Worm (Caenorhabditis elegans) whole organism, young adult: Measurements from ENCODE around the gene C18E9.5.
A peak's percentile ranks its signal among the peaks of the same experiment; 100 is the strongest.

Experiments used
- B0019.2 ChIP-seq: fragments of 200-800 bp; sonication (Bioruptor generic); conservative IDR thresholded peaks from 2 replicates; pipeline ENCODE4 v1.3.6; 2022; ENCODE audit warnings: missing genetic modification reagents, missing genetic modification characterization, missing compliant biosample characterization
- B0261.1 ChIP-seq: sonication (generic microtip); optimal IDR thresholded peaks from 2 replicates; lab custom pipeline; 2016; ENCODE audit warnings: mild to moderate bottlenecking, missing genetic modification characterization, moderate library complexity, missing compliant biosample characterization
- C06A6.2 ChIP-seq: fragments of 200-800 bp; sonication (Bioruptor generic); conservative IDR thresholded peaks from 2 replicates; pipeline ENCODE4 v1.3.6; 2022; ENCODE audit warnings: missing genetic modification characterization, missing compliant biosample characterization
- C17E4.6 ChIP-seq: fragments of 200-800 bp; sonication (Bioruptor generic); IDR thresholded peaks from 2 replicates; pipeline ENCODE4 v1.3.6; 2022; ENCODE audit warnings: missing genetic modification reagents, missing genetic modification characterization, missing compliant biosample characterization
- D2030.7 ChIP-seq: fragments of 200-800 bp; sonication (Bioruptor generic); IDR thresholded peaks from 2 replicates; pipeline ENCODE4 v1.3.6; 2022; ENCODE audit warnings: missing genetic modification reagents, missing genetic modification characterization, missing compliant biosample characterization
- F10E7.11 ChIP-seq: sonication (generic microtip); optimal IDR thresholded peaks from 2 replicates; lab custom pipeline; 2017; ENCODE audit warnings: mild to moderate bottlenecking, missing genetic modification characterization, moderate library complexity, missing compliant biosample characterization
- F37B4.10 ChIP-seq: fragments of 200-800 bp; sonication (Bioruptor generic); IDR thresholded peaks from 2 replicates; pipeline ENCODE4 v1.3.6; 2022; ENCODE audit warnings: missing genetic modification characterization, missing compliant biosample characterization
- F39B2.1 ChIP-seq: fragments of 200-800 bp; sonication (Bioruptor generic); IDR thresholded peaks from 2 replicates; pipeline ENCODE4 v1.3.6; 2022; ENCODE audit warnings: missing genetic modification reagents, missing genetic modification characterization, missing compliant biosample characterization
- T07F8.4 ChIP-seq: sonication (generic microtip); optimal IDR thresholded peaks from 2 replicates; lab custom pipeline; 2016; ENCODE audit warnings: mild to moderate bottlenecking, missing genetic modification characterization, moderate library complexity, missing compliant biosample characterization
- T26A5.8 ChIP-seq: sonication (generic microtip); optimal IDR thresholded peaks from 2 replicates; lab custom pipeline; 2016; ENCODE audit warnings: missing genetic modification characterization, missing compliant biosample characterization
- Y56A3A.18 ChIP-seq: fragments of 200-800 bp; sonication (Bioruptor generic); IDR thresholded peaks from 2 replicates; pipeline ENCODE4 v1.3.6; 2022; ENCODE audit warnings: missing genetic modification reagents, missing genetic modification characterization, missing compliant biosample characterization
- Y95B8A.8 ChIP-seq: fragments of 200-800 bp; sonication (Bioruptor generic); IDR thresholded peaks from 2 replicates; pipeline ENCODE4 v1.3.6; 2022; ENCODE audit warnings: missing genetic modification reagents, missing genetic modification characterization, missing compliant biosample characterization
- ama-1 ChIP-seq, 3 experiments: fragments of 150-350 bp in 1 of 3; sonication (generic microtip) in 2 of 3; optimal IDR thresholded peaks; 2 replicates each; lab custom pipeline; 2014 to 2018; ENCODE audit warnings: missing biosample characterization in 2 of 3, missing genetic modification characterization in 2 of 3, missing genetic modification reagents in 2 of 3
- attf-5 ChIP-seq: fragments of 200-800 bp; sonication (Bioruptor generic); optimal IDR thresholded peaks from 2 replicates; lab custom pipeline; 2018; ENCODE audit warnings: mild to moderate bottlenecking, missing genetic modification characterization, missing compliant biosample characterization
- bed-2 ChIP-seq: fragments of 200-800 bp; sonication (Bioruptor generic); IDR thresholded peaks from 2 replicates; pipeline ENCODE4 v1.3.6; 2022; ENCODE audit warnings: missing genetic modification reagents, missing genetic modification characterization, missing compliant biosample characterization
- cebp-1 ChIP-seq, 2 experiments: fragments of 200-800 bp in 1 of 2; sonication (Bioruptor generic) in 1 of 2; sonication (generic microtip) in 1 of 2; IDR thresholded peaks in 1 of 2; optimal IDR thresholded peaks in 1 of 2; 2 replicates each; pipeline versions ENCODE4 v1.3.6 to Lab custom; 2017 to 2022; ENCODE audit warnings: missing compliant biosample characterization in 2 of 2, missing genetic modification characterization in 2 of 2, mild to moderate bottlenecking in 1 of 2, missing genetic modification reagents in 1 of 2, moderate library complexity in 1 of 2
- cebp-2 ChIP-seq: fragments of 200-800 bp; sonication (Bioruptor generic); IDR thresholded peaks from 2 replicates; pipeline ENCODE4 v1.3.6; 2022; ENCODE audit warnings: missing genetic modification characterization, missing compliant biosample characterization
- ceh-91 ChIP-seq: fragments of 200-800 bp; sonication (Bioruptor generic); IDR thresholded peaks from 2 replicates; pipeline ENCODE4 v1.3.6; 2022; ENCODE audit warnings: missing genetic modification reagents, missing genetic modification characterization, missing compliant biosample characterization
- chd-7 ChIP-seq: sonication (generic microtip); optimal IDR thresholded peaks from 2 replicates; lab custom pipeline; 2016; ENCODE audit warnings: mild to moderate bottlenecking, missing genetic modification characterization, moderate library complexity, missing compliant biosample characterization
- die-1 ChIP-seq: sonication (generic microtip); optimal IDR thresholded peaks from 2 replicates; lab custom pipeline; 2016; ENCODE audit warnings: missing genotype, mild to moderate bottlenecking, missing genetic modification characterization, missing compliant biosample characterization
- dpff-1 ChIP-seq: sonication (generic microtip); optimal IDR thresholded peaks from 2 replicates; lab custom pipeline; 2017; ENCODE audit warnings: mild to moderate bottlenecking, missing genetic modification characterization, missing compliant biosample characterization
- egl-44 ChIP-seq: fragments of 200-800 bp; sonication (Bioruptor generic); IDR thresholded peaks from 2 replicates; pipeline ENCODE4 v1.3.6; 2022; ENCODE audit warnings: missing genetic modification reagents, missing genetic modification characterization, missing compliant biosample characterization
- fkh-3 ChIP-seq: sonication (generic microtip); optimal IDR thresholded peaks from 2 replicates; lab custom pipeline; 2016; ENCODE audit warnings: mild to moderate bottlenecking, missing genetic modification characterization, missing compliant biosample characterization
- hlh-12 ChIP-seq: sonication (generic microtip); optimal IDR thresholded peaks from 2 replicates; lab custom pipeline; 2016; ENCODE audit warnings: missing genetic modification characterization, missing compliant biosample characterization
- hlh-26 ChIP-seq: fragments of 200-800 bp; sonication (Bioruptor generic); conservative IDR thresholded peaks from 2 replicates; pipeline ENCODE4 v1.3.6; 2022; ENCODE audit warnings: missing genetic modification reagents, missing genetic modification characterization, missing compliant biosample characterization
- hmg-1.2 ChIP-seq: fragments of 200-800 bp; sonication (Bioruptor generic); IDR thresholded peaks from 2 replicates; pipeline ENCODE4 v1.3.6; 2022; ENCODE audit warnings: missing genetic modification reagents, missing genetic modification characterization, missing compliant biosample characterization
- lag-1 ChIP-seq: fragments of 200-800 bp; sonication (Bioruptor generic); IDR thresholded peaks from 2 replicates; pipeline ENCODE4 v1.3.6; 2022; ENCODE audit warnings: missing genetic modification reagents, missing genetic modification characterization, missing compliant biosample characterization
- let-526 ChIP-seq: fragments of 200-800 bp; sonication (Bioruptor generic); IDR thresholded peaks from 2 replicates; pipeline ENCODE4 v1.3.6; 2022; ENCODE audit warnings: missing genetic modification reagents, missing genetic modification characterization, missing compliant biosample characterization
- let-607 ChIP-seq, 2 experiments: fragments of 200-800 bp in 1 of 2; sonication (Bioruptor generic) in 1 of 2; sonication (generic microtip) in 1 of 2; optimal IDR thresholded peaks; 2 replicates each; lab custom pipeline; 2016 to 2018; ENCODE audit warnings: mild to moderate bottlenecking in 2 of 2, missing compliant biosample characterization in 2 of 2, missing genetic modification characterization in 2 of 2, moderate library complexity in 2 of 2, missing genotype in 1 of 2
- lin-26 ChIP-seq: fragments of 200-800 bp; sonication (Bioruptor generic); IDR thresholded peaks from 2 replicates; pipeline ENCODE4 v1.3.6; 2022; ENCODE audit warnings: missing genetic modification reagents, missing genetic modification characterization, missing compliant biosample characterization
- lir-1 ChIP-seq: fragments of 200-800 bp; sonication (Bioruptor generic); conservative IDR thresholded peaks from 2 replicates; pipeline ENCODE4 v1.3.6; 2022; ENCODE audit warnings: missing genetic modification reagents, missing genetic modification characterization, missing compliant biosample characterization
- madf-6 ChIP-seq: fragments of 200-800 bp; sonication (Bioruptor generic); IDR thresholded peaks from 2 replicates; pipeline ENCODE4 v1.3.6; 2022; ENCODE audit warnings: missing genetic modification reagents, missing genetic modification characterization, missing compliant biosample characterization
- mel-28 ChIP-seq: sonication (generic microtip); optimal IDR thresholded peaks from 2 replicates; lab custom pipeline; 2016; ENCODE audit warnings: borderline replicate concordance, mild to moderate bottlenecking, missing genetic modification characterization, missing compliant biosample characterization
- nhr-90 ChIP-seq: sonication (generic microtip); optimal IDR thresholded peaks from 2 replicates; lab custom pipeline; 2016; ENCODE audit warnings: missing genotype, mild to moderate bottlenecking, missing genetic modification characterization, missing compliant biosample characterization
- pha-4 ChIP-seq: fragments of 150-350 bp; sonication (generic microtip); optimal IDR thresholded peaks from 2 replicates; lab custom pipeline; 2014; ENCODE audit warnings: missing biosample characterization, missing genetic modification reagents, missing genetic modification characterization
- sea-2 ChIP-seq: fragments of 200-800 bp; sonication (Bioruptor generic); IDR thresholded peaks from 2 replicates; pipeline ENCODE4 v1.3.6; 2022; ENCODE audit warnings: missing genetic modification characterization, missing compliant biosample characterization
- snpc-1.1 ChIP-seq: sonication (generic microtip); optimal IDR thresholded peaks from 2 replicates; lab custom pipeline; 2017; ENCODE audit warnings: missing genetic modification characterization, mild to moderate bottlenecking, missing compliant biosample characterization, antibody characterized with exemption, moderate library complexity, missing genotype, missing genetic modification reagents; ENCODE audit not compliant: insufficient read depth
- snpc-1.3 ChIP-seq: sonication (generic microtip); optimal IDR thresholded peaks from 2 replicates; lab custom pipeline; 2017; ENCODE audit warnings: missing genetic modification characterization, mild to moderate bottlenecking, missing compliant biosample characterization, antibody characterized with exemption, moderate library complexity, missing genotype, missing genetic modification reagents; ENCODE audit not compliant: insufficient read depth
- snpc-3.4 ChIP-seq: sonication (generic microtip); optimal IDR thresholded peaks from 2 replicates; lab custom pipeline; 2017; ENCODE audit warnings: missing genetic modification characterization, mild to moderate bottlenecking, missing compliant biosample characterization, antibody characterized with exemption, moderate library complexity, missing genotype, missing genetic modification reagents
- snpc-4 ChIP-seq, 5 experiments: fragments of 150-350 bp in 1 of 5; sonication (generic microtip) in 4 of 5; optimal IDR thresholded peaks; 2 replicates each; lab custom pipeline; 2014 to 2018; ENCODE audit warnings: missing genetic modification characterization in 5 of 5, missing biosample characterization in 3 of 5, antibody characterized with exemption in 2 of 5, mild to moderate bottlenecking in 2 of 5, missing compliant biosample characterization in 2 of 5, missing genotype in 2 of 5, moderate library complexity in 2 of 5, missing genetic modification reagents in 1 of 5
- tbx-9 ChIP-seq: sonication (generic microtip); optimal IDR thresholded peaks from 2 replicates; lab custom pipeline; 2016; ENCODE audit warnings: borderline replicate concordance, missing genetic modification characterization, inconsistent platforms, missing compliant biosample characterization
- tlf-1 ChIP-seq: fragments of 200-800 bp; sonication (Bioruptor generic); optimal IDR thresholded peaks from 2 replicates; lab custom pipeline; 2018; ENCODE audit warnings: mild to moderate bottlenecking, missing genetic modification characterization, missing compliant biosample characterization
- zim-3 ChIP-seq: sonication (generic microtip); optimal IDR thresholded peaks from 2 replicates; lab custom pipeline; 2017; ENCODE audit warnings: mild to moderate bottlenecking, missing genetic modification characterization, moderate library complexity, missing compliant biosample characterization
- ztf-28 ChIP-seq: fragments of 200-800 bp; sonication (Bioruptor generic); IDR thresholded peaks from 2 replicates; pipeline ENCODE4 v1.3.6; 2022; ENCODE audit warnings: missing genetic modification reagents, missing genetic modification characterization, missing compliant biosample characterization

Gene C18E9.5

ce11 chrII:8933693-8934432, 35.9 kb upstream of the C18E9.5 start, which contains the start of gene T21B10.3 (continued):
- no peak for TF ChIP-seq tbx-9
- TF ChIP-seq cebp-1 (GFP tag; IDR thresholded peaks at IDR 0.05; lab: Robert Waterston, UW) = peak; percentile 30; the same call in 1 of the 2 replicates
- TF ChIP-seq cebp-1 (tag; optimal IDR thresholded peaks at IDR 0.05; lab: Kevin White, UChicago) = peak; percentile 68
- no peak for TF ChIP-seq T26A5.8 (tag; lab: Kevin White, UChicago)
- no peak for TF ChIP-seq nhr-90
- TF ChIP-seq egl-44 = no peak
- TF ChIP-seq F37B4.10 (GFP tag; lab: Robert Waterston, UW) = no peak
- no peak for TF ChIP-seq hlh-12 (tag; lab: Kevin White, UChicago)
- TF ChIP-seq attf-5 (GFP tag; lab: Kevin White, UChicago) = peak; percentile 24
- no peak for TF ChIP-seq hlh-26
- peak; percentile 97 for TF ChIP-seq ceh-91 (GFP tag; lab: Robert Waterston, UW)
- TF ChIP-seq Y95B8A.8 (GFP tag; lab: Robert Waterston, UW) = peak; percentile 96
- no peak for TF ChIP-seq T07F8.4
- TF ChIP-seq snpc-3.4 (tag; lab: Kevin White, UChicago) = peak; percentile 93
- 0 out of 2 replicates have a peak, but pooled peaks have one; percentile 32 for TF ChIP-seq F39B2.1 (GFP tag; lab: Robert Waterston, UW)
- peak; percentile 24; the same call in 1 of the 2 replicates for TF ChIP-seq bed-2 (GFP tag; lab: Robert Waterston, UW)
- TF ChIP-seq let-526 (GFP tag; lab: Robert Waterston, UW) = peak; percentile 44; the same call in 1 of the 2 replicates
- peak; percentile 72 for TF ChIP-seq snpc-4 (GFP tag; optimal IDR thresholded peaks at IDR 0.05; lab: Kevin White, UChicago)
- TF ChIP-seq snpc-4 (tag; optimal IDR thresholded peaks at IDR 0.05; lab: Kevin White, UChicago) = peak; percentile 7 to 72 (median 65)
- no peak for TF ChIP-seq F10E7.11
- peak; percentile 94 for TF ChIP-seq ztf-28 (GFP tag; lab: Robert Waterston, UW)
- peak; percentile 75 for TF ChIP-seq lin-26 (GFP tag; lab: Robert Waterston, UW)
- TF ChIP-seq die-1 (tag; lab: Kevin White, UChicago) = peak; percentile 68
- TF ChIP-seq pha-4 = no peak
- peak; percentile 81 for TF ChIP-seq lir-1
- peak; percentile 97 for TF ChIP-seq D2030.7 (GFP tag; lab: Robert Waterston, UW)
- peak; percentile 75 for TF ChIP-seq hmg-1.2
- TF ChIP-seq chd-7 = no peak
- TF ChIP-seq zim-3 (tag; lab: Kevin White, UChicago) = peak; percentile 61
- peak; percentile 84 for TF ChIP-seq ama-1 (optimal IDR thresholded peaks at IDR 0.05; lab: Kevin White, UChicago)
- TF ChIP-seq ama-1 (GFP tag; optimal IDR thresholded peaks at IDR 0.05; lab: Kevin White, UChicago) = peak; percentile 55 to 83
- peak; percentile 61 for TF ChIP-seq snpc-1.1 (tag; lab: Kevin White, UChicago)
- peak; percentile 99 for TF ChIP-seq madf-6 (GFP tag; lab: Robert Waterston, UW)
- TF ChIP-seq B0261.1 (tag; lab: Kevin White, UChicago) = no peak
- TF ChIP-seq tlf-1 (GFP tag; lab: Kevin White, UChicago) = peak; percentile 94
- TF ChIP-seq C17E4.6 (GFP tag; lab: Robert Waterston, UW) = peak; percentile 86
- 0 out of 2 replicates have a peak, but pooled peaks have one; percentile 39 for TF ChIP-seq C06A6.2 (GFP tag; lab: Robert Waterston, UW)
- peak; percentile 54 for TF ChIP-seq dpff-1 (tag; lab: Kevin White, UChicago)
- no peak for TF ChIP-seq lag-1
- no peak for TF ChIP-seq sea-2 (GFP tag; lab: Robert Waterston, UW)
- peak; percentile 89 for TF ChIP-seq B0019.2 (GFP tag; lab: Robert Waterston, UW)
- TF ChIP-seq fkh-3 = no peak
- peak; percentile 90 for TF ChIP-seq snpc-1.3 (tag; lab: Kevin White, UChicago)
- no peak for TF ChIP-seq mel-28 (tag; lab: Kevin White, UChicago)
- peak; percentile 25 to 35 for TF ChIP-seq let-607 (tag; optimal IDR thresholded peaks at IDR 0.05; lab: Kevin White, UChicago)
- no peak for TF ChIP-seq cebp-2
- peak; percentile 90 for TF ChIP-seq Y56A3A.18 (GFP tag; lab: Robert Waterston, UW)
